Worm (Caenorhabditis elegans): Measurements from ENCODE around the gene D2096.12.

DNA sequence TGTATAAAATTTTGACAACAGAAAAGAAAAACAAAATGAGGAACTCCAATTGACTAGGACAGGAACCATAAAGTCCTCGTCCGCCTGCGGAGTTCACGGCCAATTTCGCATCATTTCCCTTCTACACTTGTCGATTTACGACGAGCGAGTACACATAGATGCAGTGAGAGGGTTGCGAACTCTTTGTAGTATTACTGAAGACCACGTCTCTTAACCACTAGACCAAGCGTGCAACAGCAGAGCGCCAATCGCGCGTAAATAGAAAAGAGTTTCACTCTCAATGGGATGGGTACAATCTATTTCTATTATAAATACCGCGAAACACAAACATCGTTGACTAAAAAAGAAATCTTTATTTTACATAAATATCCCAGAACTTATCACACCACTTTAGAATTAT lies 12.1 kb downstream of the D2096.12 start:
- TF ChIP-seq flt-1 (GFP tag; IDR thresholded peaks at IDR 0.05) (peak; percentile 94), B0310.2 (tag; optimal IDR thresholded peaks at IDR 0.05) (peak; percentile 85), ama-1 (optimal IDR thresholded peaks at IDR 0.05) (no peak), ets-7 (tag; optimal IDR thresholded peaks at IDR 0.05) (peak; percentile 75), F13C5.2 (tag; optimal IDR thresholded peaks at IDR 0.05) (peak; percentile 92), sea-1 (GFP tag; conservative IDR thresholded peaks at IDR 0.05) (peak; percentile 92), ceh-13 (GFP tag; optimal IDR thresholded peaks at IDR 0.05) (peak; percentile 82)
